Worm (Caenorhabditis elegans) whole organism, L3 larva: Measurements from ENCODE around the gene C23H3.9.

Source experiments
- ZK546.5 ChIP-seq: sonication (generic microtip); optimal IDR thresholded peaks from 2 replicates; lab custom pipeline; 2017; ENCODE audit warnings: missing biosample characterization, missing genetic modification characterization
- ama-1 ChIP-seq: fragments of 150-350 bp; optimal IDR thresholded peaks from 2 replicates; lab custom pipeline; 2018
- ceh-16 ChIP-seq: sonication (generic microtip); optimal IDR thresholded peaks from 2 replicates; lab custom pipeline; 2017; ENCODE audit warnings: missing biosample characterization, missing genetic modification characterization
- ceh-82 ChIP-seq: fragments of 150-350 bp; optimal IDR thresholded peaks from 2 replicates; lab custom pipeline; 2014; ENCODE audit warnings: missing biosample characterization, missing genetic modification characterization
- ceh-9 ChIP-seq: sonication (generic microtip); optimal IDR thresholded peaks from 2 replicates; lab custom pipeline; 2018; ENCODE audit warnings: missing biosample characterization, missing genetic modification characterization
- daf-12 ChIP-seq: fragments of 150-350 bp; optimal IDR thresholded peaks from 2 replicates; lab custom pipeline; 2014; ENCODE audit warnings: missing biosample characterization, missing genetic modification reagents, missing genetic modification characterization
- egl-27 ChIP-seq: sonication (generic microtip); optimal IDR thresholded peaks from 4 replicates; lab custom pipeline; 2017; ENCODE audit warnings: missing biosample characterization, missing genetic modification reagents, missing genetic modification characterization
- egl-5 ChIP-seq: fragments of 150-350 bp; optimal IDR thresholded peaks from 2 replicates; lab custom pipeline; 2017; ENCODE audit warnings: missing biosample characterization, missing genetic modification reagents, missing genetic modification characterization, inconsistent platforms
- elt-1 ChIP-seq: fragments of 150-350 bp; optimal IDR thresholded peaks from 2 replicates; lab custom pipeline; 2014; ENCODE audit warnings: missing biosample characterization, missing genetic modification characterization
- elt-2 ChIP-seq: sonication (generic microtip); optimal IDR thresholded peaks from 2 replicates; lab custom pipeline; 2016; ENCODE audit warnings: missing genetic modification reagents, mild to moderate bottlenecking, missing genetic modification characterization, missing compliant biosample characterization
- elt-3 ChIP-seq, 3 experiments: fragments of 150-350 bp in 1 of 3; sonication (generic microtip) in 2 of 3; optimal IDR thresholded peaks; 2 replicates in 2 of 3; 4 replicates in 1 of 3; lab custom pipeline; 2014 to 2017; ENCODE audit warnings: missing biosample characterization in 3 of 3, missing genetic modification characterization in 3 of 3
- eor-1 ChIP-seq, 2 experiments: fragments of 150-350 bp; optimal IDR thresholded peaks; 2 replicates each; lab custom pipeline; 2014 to 2018; ENCODE audit warnings: missing biosample characterization in 2 of 2, missing genetic modification characterization in 2 of 2
- fkh-10 ChIP-seq: sonication (generic microtip); optimal IDR thresholded peaks from 2 replicates; lab custom pipeline; 2017; ENCODE audit warnings: missing biosample characterization, missing genetic modification reagents, missing genetic modification characterization
- fkh-2 ChIP-seq: fragments of 150-350 bp; optimal IDR thresholded peaks from 2 replicates; lab custom pipeline; 2014; ENCODE audit warnings: missing biosample characterization, missing genetic modification reagents, missing genetic modification characterization
- fos-1 ChIP-seq: fragments of 150-350 bp; optimal IDR thresholded peaks from 2 replicates; lab custom pipeline; 2014; ENCODE audit warnings: missing biosample characterization, missing genetic modification characterization
- jun-1 ChIP-seq: fragments of 150-350 bp; optimal IDR thresholded peaks from 2 replicates; lab custom pipeline; 2014; ENCODE audit warnings: missing biosample characterization, missing genetic modification reagents, missing genetic modification characterization
- lsy-12 ChIP-seq: sonication (generic microtip); optimal IDR thresholded peaks from 2 replicates; lab custom pipeline; 2016; ENCODE audit warnings: mild to moderate bottlenecking, missing genetic modification characterization, missing compliant biosample characterization
- mml-1 ChIP-seq: fragments of 150-350 bp; sonication (generic microtip); optimal IDR thresholded peaks from 3 replicates; lab custom pipeline; 2014; ENCODE audit warnings: missing biosample characterization, missing genetic modification characterization
- nfya-1 ChIP-seq: sonication (generic microtip); optimal IDR thresholded peaks from 2 replicates; lab custom pipeline; 2017; ENCODE audit warnings: missing genetic modification characterization, mild to moderate bottlenecking, missing compliant biosample characterization, antibody characterized with exemption, moderate library complexity; ENCODE audit not compliant: insufficient read depth
- nhr-11 ChIP-seq: fragments of 150-350 bp; optimal IDR thresholded peaks from 2 replicates; lab custom pipeline; 2014; ENCODE audit warnings: missing biosample characterization, missing genetic modification characterization
- nhr-12 ChIP-seq: fragments of 150-350 bp; optimal IDR thresholded peaks from 2 replicates; lab custom pipeline; 2014; ENCODE audit warnings: missing biosample characterization, missing genetic modification characterization
- nhr-237 ChIP-seq: fragments of 150-350 bp; optimal IDR thresholded peaks from 2 replicates; lab custom pipeline; 2014; ENCODE audit warnings: missing biosample characterization, missing genetic modification characterization
- nhr-25 ChIP-seq: sonication (generic microtip); optimal IDR thresholded peaks from 2 replicates; lab custom pipeline; 2017; ENCODE audit warnings: missing biosample characterization, missing genetic modification characterization
- nhr-28 ChIP-seq: fragments of 150-350 bp; optimal IDR thresholded peaks from 2 replicates; lab custom pipeline; 2014; ENCODE audit warnings: missing biosample characterization, missing genetic modification characterization
- nhr-43 ChIP-seq: sonication (generic microtip); optimal IDR thresholded peaks from 2 replicates; lab custom pipeline; 2016; ENCODE audit warnings: mild to moderate bottlenecking, missing genetic modification characterization, missing compliant biosample characterization; ENCODE audit not compliant: poor library complexity, severe bottlenecking
- nhr-76 ChIP-seq: fragments of 150-350 bp; sonication (generic microtip); optimal IDR thresholded peaks from 5 replicates; lab custom pipeline; 2014; ENCODE audit warnings: missing biosample characterization, missing genetic modification characterization
- nhr-77 ChIP-seq: fragments of 150-350 bp; optimal IDR thresholded peaks from 2 replicates; lab custom pipeline; 2014; ENCODE audit warnings: missing biosample characterization, missing genetic modification characterization
- pha-4 ChIP-seq: fragments of 150-350 bp; optimal IDR thresholded peaks from 2 replicates; lab custom pipeline; 2014; ENCODE audit warnings: missing biosample characterization, missing genetic modification reagents, missing genetic modification characterization
- pqm-1 ChIP-seq: fragments of 150-350 bp; optimal IDR thresholded peaks from 2 replicates; lab custom pipeline; 2017; ENCODE audit warnings: missing biosample characterization, missing genetic modification characterization, inconsistent platforms
- sea-2 ChIP-seq: fragments of 150-350 bp; sonication (generic microtip); optimal IDR thresholded peaks from 4 replicates; lab custom pipeline; 2014; ENCODE audit warnings: missing biosample characterization, missing genetic modification reagents, missing genetic modification characterization
- skn-1 ChIP-seq: fragments of 150-350 bp; optimal IDR thresholded peaks from 2 replicates; lab custom pipeline; 2014; ENCODE audit warnings: missing biosample characterization, missing genetic modification characterization
- snpc-4 ChIP-seq: fragments of 150-350 bp; optimal IDR thresholded peaks from 2 replicates; lab custom pipeline; 2014; ENCODE audit warnings: missing biosample characterization, missing genetic modification characterization
- tbx-2 ChIP-seq: sonication (generic microtip); optimal IDR thresholded peaks from 2 replicates; lab custom pipeline; 2016; ENCODE audit warnings: mild to moderate bottlenecking, missing genetic modification characterization, missing compliant biosample characterization
- unc-39 ChIP-seq: sonication (generic microtip); optimal IDR thresholded peaks from 4 replicates; lab custom pipeline; 2017; ENCODE audit warnings: missing biosample characterization, missing genetic modification characterization
- unc-62 ChIP-seq: fragments of 150-350 bp; sonication (generic microtip); optimal IDR thresholded peaks from 4 replicates; lab custom pipeline; 2014; ENCODE audit warnings: missing biosample characterization, missing genetic modification reagents, missing genetic modification characterization
- zag-1 ChIP-seq: fragments of 150-350 bp; optimal IDR thresholded peaks from 2 replicates; lab custom pipeline; 2014; ENCODE audit warnings: missing biosample characterization, missing genetic modification characterization
- ztf-11 ChIP-seq: fragments of 150-350 bp; optimal IDR thresholded peaks from 2 replicates; lab custom pipeline; 2014; ENCODE audit warnings: missing biosample characterization, missing genetic modification characterization
- ztf-4 ChIP-seq: fragments of 150-350 bp; optimal IDR thresholded peaks from 2 replicates; lab custom pipeline; 2014; ENCODE audit warnings: missing biosample characterization, missing genetic modification characterization

C23H3.9 gene

DNA sequence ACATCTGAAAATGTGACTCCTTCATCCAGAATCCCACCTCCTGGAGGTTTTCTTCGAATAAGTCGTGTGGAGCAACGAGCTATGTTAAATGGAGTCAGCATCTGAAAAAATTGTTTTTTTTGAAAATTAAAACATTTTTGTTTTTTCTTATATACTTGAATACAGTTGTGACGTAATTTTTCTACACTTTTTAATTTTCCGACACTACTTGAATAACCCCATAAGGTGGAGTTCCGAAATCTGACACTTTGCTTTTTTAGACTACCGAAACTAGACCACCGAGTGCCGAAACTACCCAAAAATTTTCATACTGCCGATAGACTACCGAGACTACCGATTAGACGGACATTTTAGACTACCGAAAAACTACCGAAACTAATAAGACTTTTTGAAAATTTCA, 12.4 kb upstream of the C23H3.9 start, which contains the start of gene mcat-1:
TSS of gene mcat-1 (minus strand) at position 101 of the 400 bp plus-strand sequence.
- TF ChIP-seq nhr-25 (tag; lab: Kevin White, UChicago) (no peak), egl-5 (tag; lab: Kevin White, UChicago) (no peak), lsy-12 (no peak), jun-1 (tag; lab: Kevin White, UChicago) (no peak), ceh-9 (tag; lab: Kevin White, UChicago) (no peak), daf-12 (no peak), ZK546.5 (tag; lab: Kevin White, UChicago) (no peak)

DNA sequence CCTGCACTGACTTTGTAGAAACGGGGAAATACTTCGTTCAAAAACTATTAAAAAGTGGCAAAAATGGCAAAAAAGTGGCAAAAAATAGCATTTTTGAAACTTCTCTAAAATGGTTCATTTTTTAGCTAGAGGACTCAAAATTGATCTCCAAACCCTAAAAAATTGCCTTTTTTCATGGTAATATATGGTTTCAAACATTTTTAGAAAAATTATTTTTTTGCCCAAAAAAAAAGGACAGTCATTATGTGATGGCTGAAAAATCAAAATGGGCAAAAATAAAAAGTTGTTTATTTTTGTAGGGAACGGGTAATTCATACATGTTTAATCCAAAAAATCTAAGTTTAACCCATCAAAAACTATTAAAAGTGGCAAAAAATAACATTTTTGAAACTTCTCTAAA, 8.9 kb upstream of the C23H3.9 start:
- TF ChIP-seq egl-27 (tag; lab: Kevin White, UChicago) (no peak), nhr-237 (tag; lab: Kevin White, UChicago) (no peak), unc-39 (tag; lab: Kevin White, UChicago) (no peak), ztf-11 (tag; lab: Kevin White, UChicago) (no peak), eor-1 (tag; optimal IDR thresholded peaks at IDR 0.05; lab: Kevin White, UChicago) (no peak), daf-12 (no peak), fkh-2 (tag; lab: Kevin White, UChicago) (no peak), ZK546.5 (tag; lab: Kevin White, UChicago) (no peak), ceh-82 (tag; lab: Kevin White, UChicago) (no peak), mml-1 (tag; lab: Kevin White, UChicago) (no peak), ama-1 (lab: Kevin White, UChicago) (no peak), unc-62 (no peak), jun-1 (tag; lab: Kevin White, UChicago) (no peak), lsy-12 (no peak), pha-4 (no peak), skn-1 (no peak), nhr-76 (tag; lab: Kevin White, UChicago) (no peak), elt-2 (tag; lab: Kevin White, UChicago) (no peak)

DNA sequence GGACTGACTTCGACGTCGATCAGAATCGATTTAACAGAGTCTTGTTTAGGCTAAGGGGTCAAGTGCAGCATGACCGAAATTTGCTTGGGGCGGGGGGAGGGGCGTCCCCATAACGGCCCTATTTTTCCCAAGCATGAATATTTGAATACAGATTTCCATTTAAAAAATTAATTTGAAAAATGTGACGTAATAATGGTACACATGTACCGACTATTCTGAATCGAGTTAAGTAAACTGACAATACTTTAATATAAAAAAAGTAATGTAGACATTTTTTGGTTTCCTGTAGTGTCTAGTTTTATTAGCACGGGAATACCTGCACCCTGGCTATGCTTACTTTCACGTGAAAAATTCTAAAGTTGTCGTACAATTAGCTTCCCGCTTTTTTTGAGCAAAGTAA, 7.7 kb upstream of the C23H3.9 start:
- TF ChIP-seq nhr-11 (tag; lab: Kevin White, UChicago), result no peak
- TF ChIP-seq elt-2 (tag; lab: Kevin White, UChicago), result no peak
- TF ChIP-seq jun-1 (tag; lab: Kevin White, UChicago), result no peak
- TF ChIP-seq eor-1 (tag; optimal IDR thresholded peaks at IDR 0.05; lab: Kevin White, UChicago), result no peak
- no peak for TF ChIP-seq fos-1 (tag; lab: Kevin White, UChicago)
- TF ChIP-seq elt-3 (tag; optimal IDR thresholded peaks at IDR 0.05; lab: Kevin White, UChicago), result no peak
- no peak for TF ChIP-seq ztf-4
- TF ChIP-seq pqm-1, result no peak
- TF ChIP-seq nhr-237 (tag; lab: Kevin White, UChicago), result no peak
- no peak for TF ChIP-seq skn-1
- TF ChIP-seq mml-1 (tag; lab: Kevin White, UChicago), result no peak
- no peak for TF ChIP-seq sea-2
- no peak for TF ChIP-seq ceh-16 (tag; lab: Kevin White, UChicago)

DNA sequence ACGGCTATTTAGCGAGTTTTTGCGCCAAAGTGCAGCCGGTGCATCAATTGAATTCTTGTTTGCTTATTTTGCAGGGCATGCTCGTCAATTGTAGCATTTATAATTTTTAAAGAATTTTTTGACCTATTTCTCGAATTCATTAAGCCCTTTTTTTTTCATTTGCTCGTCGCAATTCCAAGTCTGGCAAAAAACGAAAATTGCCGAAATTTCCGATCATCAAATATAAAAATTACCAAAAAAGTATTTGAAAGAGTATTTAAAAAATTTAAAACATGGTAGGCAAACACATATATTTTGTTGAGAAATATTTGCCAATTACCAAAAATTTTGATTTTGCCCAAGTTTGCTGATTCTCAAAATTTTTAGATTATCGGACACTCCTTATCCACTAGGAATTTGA, 5.1 kb upstream of the C23H3.9 start, which contains the start of gene C50D2.6:
TSS of gene C50D2.6 (plus strand) at position 301 of the 400 bp plus-strand sequence.
- TF ChIP-seq ceh-82 (tag; lab: Kevin White, UChicago), result no peak
- no peak for TF ChIP-seq tbx-2 (tag; lab: Kevin White, UChicago)
- TF ChIP-seq nhr-12 (tag; lab: Kevin White, UChicago), result no peak
- TF ChIP-seq nfya-1 (tag; lab: Kevin White, UChicago), result no peak
- TF ChIP-seq fos-1 (tag; lab: Kevin White, UChicago), result no peak
- no peak for TF ChIP-seq elt-2 (tag; lab: Kevin White, UChicago)
- no peak for TF ChIP-seq ztf-4
- no peak for TF ChIP-seq nhr-77 (tag; lab: Kevin White, UChicago)
- TF ChIP-seq zag-1 (tag; lab: Kevin White, UChicago), result no peak
- no peak for TF ChIP-seq nhr-11 (tag; lab: Kevin White, UChicago)
- TF ChIP-seq unc-39 (tag; lab: Kevin White, UChicago), result no peak
- TF ChIP-seq nhr-237 (tag; lab: Kevin White, UChicago), result no peak
- no peak for TF ChIP-seq elt-1 (tag; lab: Kevin White, UChicago)
- TF ChIP-seq egl-5 (tag; lab: Kevin White, UChicago), result no peak
- no peak for TF ChIP-seq fkh-10 (GFP tag; lab: Kevin White, UChicago)
- TF ChIP-seq nhr-43 (tag; lab: Kevin White, UChicago), result no peak
- no peak for TF ChIP-seq nhr-28 (tag; lab: Kevin White, UChicago)
- TF ChIP-seq snpc-4 (tag; lab: Kevin White, UChicago), result no peak
